Worm (Caenorhabditis elegans): Measurements from ENCODE around the gene AH9.3.

Gene AH9.3

ce11 chrX:2261003-2261402, at the start of gene AH9.3:
Gene AH9.3, minus strand, starts transcription at chrX:2261103.
- no peak for TF ChIP-seq die-1 (tag; optimal IDR thresholded peaks at IDR 0.05)
- peak; percentile 6 for TF ChIP-seq nhr-80 (tag; optimal IDR thresholded peaks at IDR 0.05)

- no peak for TF ChIP-seq let-526 (GFP tag; IDR thresholded peaks at IDR 0.05)
Observed at ce11 chrX:2304496-2304895, 43.6 kb upstream of the AH9.3 start.

- no peak for TF ChIP-seq let-607 (tag; optimal IDR thresholded peaks at IDR 0.05)
- no peak for TF ChIP-seq C17E4.6 (GFP tag; IDR thresholded peaks at IDR 0.05)
- no peak for TF ChIP-seq hsf-1 (GFP tag; IDR thresholded peaks at IDR 0.05)
- TF ChIP-seq hmg-1.2 (GFP tag; IDR thresholded peaks at IDR 0.05), result no peak
- no peak for TF ChIP-seq let-526 (GFP tag; IDR thresholded peaks at IDR 0.05)
- no peak for TF ChIP-seq ztf-22 (GFP tag; optimal IDR thresholded peaks at IDR 0.05)
- TF ChIP-seq pha-4 (tag; optimal IDR thresholded peaks at IDR 0.05), result no peak
- no peak for TF ChIP-seq F57A8.1 (GFP tag; optimal IDR thresholded peaks at IDR 0.05)
- no peak for TF ChIP-seq efl-1 (GFP tag; optimal IDR thresholded peaks at IDR 0.05)
- TF ChIP-seq tbx-9 (tag; optimal IDR thresholded peaks at IDR 0.05; ENCODE audit: borderline replicate concordance), result no peak
- TF ChIP-seq ccch-3 (GFP tag; optimal IDR thresholded peaks at IDR 0.05), result no peak
- TF ChIP-seq somi-1 (GFP tag; optimal IDR thresholded peaks at IDR 0.05), result no peak
- no peak for TF ChIP-seq rec-8 (tag; optimal IDR thresholded peaks at IDR 0.05)
- TF ChIP-seq dox-1 (GFP tag; IDR thresholded peaks at IDR 0.05), result no peak
- TF ChIP-seq nhr-27 (tag; optimal IDR thresholded peaks at IDR 0.05), result no peak
- no peak for TF ChIP-seq snpc-1.1 (tag; optimal IDR thresholded peaks at IDR 0.05; ENCODE audit: insufficient read depth)
- no peak for TF ChIP-seq lsy-27 (tag; optimal IDR thresholded peaks at IDR 0.05; ENCODE audit: borderline replicate concordance, insufficient read depth)
- TF ChIP-seq egl-18 (GFP tag; IDR thresholded peaks at IDR 0.05), result no peak
Observed at ce11 chrX:2303253-2303652, 42.4 kb upstream of the AH9.3 start.

ce11 chrX:2302782-2303181, 41.9 kb upstream of the AH9.3 start, which contains the start of gene hum-6:
Gene hum-6, plus strand, starts transcription at chrX:2303082.
- no peak for TF ChIP-seq lsy-27 (tag; optimal IDR thresholded peaks at IDR 0.05; ENCODE audit: borderline replicate concordance, insufficient read depth)
- TF ChIP-seq nfyb-1 (GFP tag; IDR thresholded peaks at IDR 0.05), result no peak
- no peak for TF ChIP-seq egl-44 (GFP tag; IDR thresholded peaks at IDR 0.05)
- no peak for TF ChIP-seq aptf-2 (GFP tag; conservative IDR thresholded peaks at IDR 0.05)
- TF ChIP-seq tbp1 (GFP tag; optimal IDR thresholded peaks at IDR 0.05), result no peak

ce11 chrX:2301821-2302220, 40.9 kb upstream of the AH9.3 start:
- peak; percentile 60; the same call in 1 of the 2 replicates for TF ChIP-seq egrh-3 (GFP tag; IDR thresholded peaks at IDR 0.05)
- TF ChIP-seq aptf-3 (GFP tag; IDR thresholded peaks at IDR 0.05), result no peak
- no peak for TF ChIP-seq aptf-2 (GFP tag; conservative IDR thresholded peaks at IDR 0.05)

DNA sequence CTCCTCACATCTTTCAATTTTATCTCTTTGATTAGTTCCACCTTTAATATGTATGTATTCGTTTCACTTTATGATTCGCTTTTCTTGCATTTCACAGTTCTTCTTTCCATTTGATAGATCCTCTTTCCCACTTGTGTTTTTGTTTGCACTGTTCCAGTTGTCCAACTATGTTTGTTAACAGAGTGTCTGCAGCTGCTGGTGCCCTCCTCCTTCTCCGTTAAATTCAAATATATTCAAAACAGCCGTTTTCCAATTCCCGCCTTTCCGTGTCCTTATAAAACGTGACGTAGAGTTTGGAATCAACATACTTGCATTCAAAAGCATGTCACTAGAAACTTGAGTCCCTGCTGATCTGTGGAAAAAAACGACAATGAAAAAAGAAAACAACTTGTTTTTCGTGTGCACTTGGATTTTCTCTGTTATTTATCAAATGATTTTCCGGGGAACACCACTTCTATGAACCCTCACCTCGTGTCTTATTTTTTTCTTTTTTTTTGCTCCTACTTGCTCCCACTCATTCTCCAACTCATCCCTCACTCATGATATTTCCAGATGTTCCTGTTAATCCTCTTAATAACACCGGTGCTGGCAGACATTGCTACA, 33.4 kb upstream of the AH9.3 start, which contains the start of gene T10H10.2:
T10H10.2 (plus strand) TSS at position 553 of the 603 bp plus-strand sequence.
- TF ChIP-seq F10E7.11 (tag; optimal IDR thresholded peaks at IDR 0.05) (no peak), nfyb-1 (GFP tag; IDR thresholded peaks at IDR 0.05) (no peak), snpc-1.1 (tag; optimal IDR thresholded peaks at IDR 0.05; ENCODE audit: insufficient read depth) (no peak), attf-6 (GFP tag; IDR thresholded peaks at IDR 0.05) (no peak), ceh-58 (GFP tag; IDR thresholded peaks at IDR 0.05) (no peak), ets-4 (GFP tag; optimal IDR thresholded peaks at IDR 0.05) (no peak), F39B2.1 (GFP tag; IDR thresholded peaks at IDR 0.05) (no peak), unc-130 (GFP tag; optimal IDR thresholded peaks at IDR 0.05) (no peak), hlh-26 (GFP tag; conservative IDR thresholded peaks at IDR 0.05) (no peak)

Data from whole organism, young adult.